Worm (Caenorhabditis elegans) whole organism, late embryonic: ENCODE data around the gene atp-2.

Experiments
- K09A11.1 ChIP-seq: sonication (generic microtip); optimal IDR thresholded peaks from 2 replicates; lab custom pipeline; 2017; ENCODE audit warnings: antibody characterized with exemption, mild to moderate bottlenecking, missing genetic modification characterization, missing compliant biosample characterization; ENCODE audit not compliant: insufficient read depth
- T23F11.4 ChIP-seq: fragments of 200-800 bp; sonication (Bioruptor generic); optimal IDR thresholded peaks from 2 replicates; lab custom pipeline; 2018; ENCODE audit warnings: mild to moderate bottlenecking, missing genetic modification characterization, missing compliant biosample characterization
- ama-1 ChIP-seq: fragments of 150-350 bp; optimal IDR thresholded peaks from 2 replicates; lab custom pipeline; 2014
- ceh-18 ChIP-seq: sonication (generic microtip); optimal IDR thresholded peaks from 2 replicates; lab custom pipeline; 2016; ENCODE audit warnings: missing genetic modification characterization, missing compliant biosample characterization
- ceh-22 ChIP-seq: sonication (generic microtip); optimal IDR thresholded peaks from 2 replicates; lab custom pipeline; 2017; ENCODE audit warnings: missing biosample characterization, missing genetic modification characterization
- ceh-24 ChIP-seq: sonication (generic microtip); optimal IDR thresholded peaks from 2 replicates; lab custom pipeline; 2016; ENCODE audit warnings: mild to moderate bottlenecking, missing genetic modification characterization, missing compliant biosample characterization
- ceh-45 ChIP-seq: fragments of 200-800 bp; sonication (Bioruptor generic); IDR thresholded peaks from 2 replicates; pipeline ENCODE4 v1.3.6; 2022; ENCODE audit warnings: missing genetic modification reagents, missing genetic modification characterization, missing compliant biosample characterization
- dmd-4 ChIP-seq: sonication (generic microtip); optimal IDR thresholded peaks from 2 replicates; lab custom pipeline; 2016; ENCODE audit warnings: borderline replicate concordance, missing genetic modification characterization, missing compliant biosample characterization
- elt-2 ChIP-seq: sonication (generic microtip); optimal IDR thresholded peaks from 2 replicates; lab custom pipeline; 2016; ENCODE audit warnings: missing genetic modification reagents, missing genetic modification characterization, missing compliant biosample characterization

DNA sequence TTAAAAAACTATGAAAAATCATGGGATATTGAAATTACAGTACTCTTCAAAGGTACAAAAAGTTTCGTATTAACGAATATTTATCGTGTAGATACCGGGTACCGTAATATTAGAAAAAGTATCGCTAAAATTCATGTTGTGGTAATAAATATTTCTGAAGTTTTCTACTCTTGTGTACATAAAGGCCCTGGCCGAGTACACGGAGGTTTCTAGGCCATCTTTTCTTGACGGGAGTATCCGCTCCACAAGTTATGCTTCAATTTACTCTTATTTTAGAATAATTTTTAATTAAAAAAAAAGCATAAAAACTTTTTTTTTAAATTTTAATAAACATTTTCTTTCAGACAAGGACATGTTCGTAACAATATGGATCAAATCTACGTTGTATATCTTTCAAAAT is 4.9 kb downstream of the atp-2 start:
- no peak for TF ChIP-seq ceh-22
- no peak for TF ChIP-seq ceh-24 (tag; lab: Kevin White, UChicago)
- no peak for TF ChIP-seq dmd-4 (tag; lab: Kevin White, UChicago)
- no peak for TF ChIP-seq ceh-45 (GFP tag; lab: Robert Waterston, UW)
- no peak for TF ChIP-seq K09A11.1 (tag; lab: Kevin White, UChicago)
- TF ChIP-seq ceh-18: no peak
- no peak for TF ChIP-seq elt-2 (tag; lab: Kevin White, UChicago)
- TF ChIP-seq T23F11.4 (GFP tag; lab: Kevin White, UChicago): no peak
- no peak for TF ChIP-seq ama-1 (lab: Kevin White, UChicago)
